Fruit fly (Drosophila melanogaster): ENCODE measurements around the gene CG1409.

DNA sequence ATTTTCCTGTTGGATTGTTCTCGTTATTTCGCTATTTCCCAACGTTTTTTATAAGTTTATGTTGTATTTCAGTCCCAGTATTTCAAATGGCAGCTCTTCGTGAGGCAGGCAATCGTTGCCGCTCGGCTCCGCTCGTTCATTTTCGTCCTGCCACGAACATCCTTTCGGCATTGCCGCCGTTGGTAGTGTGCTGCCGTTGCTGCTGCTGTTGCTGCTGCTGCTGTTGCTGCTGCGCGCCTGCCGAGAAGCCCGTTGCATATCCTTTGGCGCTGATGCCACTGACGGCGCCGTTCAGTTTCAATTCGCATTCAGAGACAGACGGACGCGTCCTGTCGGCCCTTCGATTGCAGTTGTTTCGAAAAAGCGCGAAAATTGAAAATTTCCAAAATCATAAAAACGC lies 32.1 kb upstream of the CG1409 start, which contains the start of gene CARPA:
- no peak for TF ChIP-seq NC2α (GFP tag; optimal IDR thresholded peaks at IDR 0.05)
- no peak for TF ChIP-seq CG18476 (GFP tag; optimal IDR thresholded peaks at IDR 0.05)

All from whole organism, embryonic.